Fruit fly (Drosophila melanogaster) whole organism, embryonic: ENCODE measurements around the gene Rab40.

Experiments
- BtbVII ChIP-seq: fragments of 200-800 bp; sonication (Bioruptor generic); optimal IDR thresholded peaks from 3 replicates; lab custom pipeline; 2017; ENCODE audit warnings: missing biosample characterization, mild to moderate bottlenecking, missing genetic modification characterization
- CG10274 ChIP-seq: fragments of 200-800 bp; sonication (Bioruptor generic); optimal IDR thresholded peaks from 3 replicates; lab custom pipeline; 2017; ENCODE audit warnings: missing biosample characterization, mild to moderate bottlenecking, missing genetic modification characterization
- CG11398 ChIP-seq: fragments of 200-800 bp; sonication (Bioruptor generic); optimal IDR thresholded peaks from 2 replicates; lab custom pipeline; 2016; ENCODE audit warnings: missing biosample characterization, missing genetic modification characterization
- CG11456 ChIP-seq: fragments of 200-800 bp; sonication (Bioruptor generic); IDR thresholded peaks from 3 replicates; pipeline ENCODE4 v1.3.6; 2022; ENCODE audit warnings: missing biosample characterization, missing genetic modification characterization
- CG12071 ChIP-seq: fragments of 200-800 bp; sonication (Bioruptor generic); optimal IDR thresholded peaks from 3 replicates; lab custom pipeline; 2018; ENCODE audit warnings: missing biosample characterization, mild to moderate bottlenecking, missing genetic modification characterization
- CG12104 ChIP-seq: fragments of 200-800 bp; sonication (Bioruptor generic); optimal IDR thresholded peaks from 3 replicates; lab custom pipeline; 2016; ENCODE audit warnings: missing biosample characterization, missing genetic modification characterization
- CG12155 ChIP-seq: fragments of 200-800 bp; sonication (Bioruptor generic); optimal IDR thresholded peaks from 3 replicates; lab custom pipeline; 2016; ENCODE audit warnings: missing biosample characterization, missing genetic modification characterization
- CG13894 ChIP-seq: fragments of 200-800 bp; sonication (Bioruptor generic); optimal IDR thresholded peaks from 3 replicates; lab custom pipeline; 2018; ENCODE audit warnings: missing biosample characterization, mild to moderate bottlenecking, missing genetic modification characterization, moderate library complexity
- CG1529 ChIP-seq: fragments of 200-800 bp; sonication (Bioruptor generic); optimal IDR thresholded peaks from 3 replicates; lab custom pipeline; 2018; ENCODE audit warnings: missing biosample characterization, missing genetic modification characterization
- CG15479 ChIP-seq: fragments of 200-800 bp; sonication (Bioruptor generic); optimal IDR thresholded peaks from 3 replicates; lab custom pipeline; 2019; ENCODE audit warnings: missing biosample characterization, mild to moderate bottlenecking, missing genetic modification characterization, moderate library complexity
- CG1603 ChIP-seq: fragments of 200-800 bp; sonication (Bioruptor generic); optimal IDR thresholded peaks from 2 replicates; lab custom pipeline; 2019; ENCODE audit warnings: missing biosample characterization, mild to moderate bottlenecking, missing genetic modification characterization, moderate library complexity
- CG16813 ChIP-seq: fragments of 200-800 bp; sonication (Bioruptor generic); IDR thresholded peaks from 3 replicates; pipeline ENCODE4 v1.3.6; 2022; ENCODE audit warnings: missing biosample characterization, missing genetic modification characterization; ENCODE audit not compliant: partially characterized antibody
- CG2199 ChIP-seq: fragments of 200-800 bp; sonication (Bioruptor generic); IDR thresholded peaks from 3 replicates; pipeline ENCODE4 v1.3.6; 2022; ENCODE audit warnings: missing biosample characterization, missing genetic modification characterization
- CG30431 ChIP-seq: fragments of 200-800 bp; sonication (Bioruptor generic); optimal IDR thresholded peaks from 2 replicates; lab custom pipeline; 2017; ENCODE audit warnings: missing biosample characterization, missing genetic modification characterization
- CG31224 ChIP-seq: fragments of 200-800 bp; sonication (Bioruptor generic); IDR thresholded peaks from 2 replicates; pipeline ENCODE4 v1.3.6; 2022; ENCODE audit warnings: missing biosample characterization, missing genetic modification characterization
- CG3281 ChIP-seq: fragments of 200-800 bp; sonication (Bioruptor generic); optimal IDR thresholded peaks from 3 replicates; lab custom pipeline; 2017; ENCODE audit warnings: missing biosample characterization, mild to moderate bottlenecking, missing genetic modification characterization
- CG5953 ChIP-seq: fragments of 200-800 bp; sonication (Bioruptor generic); IDR thresholded peaks from 2 replicates; pipeline ENCODE4 v1.3.6; 2022; ENCODE audit warnings: missing biosample characterization, missing genetic modification characterization
- CG6175 ChIP-seq: fragments of 200-800 bp; sonication (Bioruptor generic); IDR thresholded peaks from 3 replicates; pipeline ENCODE4 v1.3.6; 2022; ENCODE audit warnings: missing biosample characterization, missing genetic modification characterization
- CG6683 ChIP-seq: fragments of 200-800 bp; sonication (Bioruptor generic); optimal IDR thresholded peaks from 2 replicates; lab custom pipeline; 2017; ENCODE audit warnings: missing biosample characterization, mild to moderate bottlenecking, missing genetic modification characterization, missing genetic modification reagents
- CG6854 ChIP-seq: fragments of 200-800 bp; sonication (Bioruptor generic); optimal IDR thresholded peaks from 3 replicates; lab custom pipeline; 2017; ENCODE audit warnings: missing biosample characterization, mild to moderate bottlenecking, missing genetic modification characterization
- CG7839 ChIP-seq: fragments of 200-800 bp; sonication (Bioruptor generic); optimal IDR thresholded peaks from 3 replicates; lab custom pipeline; 2018; ENCODE audit warnings: missing biosample characterization, mild to moderate bottlenecking, missing genetic modification characterization, moderate library complexity
- Doc3 ChIP-seq: fragments of 200-800 bp; sonication (Bioruptor generic); IDR thresholded peaks from 3 replicates; pipeline ENCODE4 v1.3.6; 2022; ENCODE audit warnings: missing biosample characterization, missing genetic modification characterization; ENCODE audit not compliant: partially characterized antibody
- HHEX ChIP-seq: fragments of 200-800 bp; sonication (Bioruptor generic); optimal IDR thresholded peaks from 3 replicates; lab custom pipeline; 2017; ENCODE audit warnings: missing biosample characterization, mild to moderate bottlenecking, missing genetic modification characterization, missing genetic modification reagents
- Hmr ChIP-seq: fragments of 200-800 bp; sonication (Bioruptor generic); optimal IDR thresholded peaks from 3 replicates; lab custom pipeline; 2017; ENCODE audit warnings: mild to moderate bottlenecking, missing biosample characterization, missing genetic modification reagents, missing genetic modification characterization
- Mes4 ChIP-seq: fragments of 200-800 bp; sonication (Bioruptor generic); optimal IDR thresholded peaks from 2 replicates; lab custom pipeline; 2016; ENCODE audit warnings: missing biosample characterization, missing genetic modification characterization
- Rx ChIP-seq: fragments of 200-800 bp; sonication (Bioruptor generic); IDR thresholded peaks from 2 replicates; pipeline ENCODE4 v1.3.6; 2022; ENCODE audit warnings: missing biosample characterization, missing genetic modification characterization
- Tbp ChIP-seq: fragments of >200 bp; optimal IDR thresholded peaks from 2 replicates; lab custom pipeline; 2018; ENCODE audit warnings: missing biosample characterization, missing genetic modification characterization
- amos ChIP-seq: fragments of 200-800 bp; sonication (Bioruptor generic); IDR thresholded peaks from 2 replicates; pipeline ENCODE4 v1.3.6; 2022; ENCODE audit warnings: missing biosample characterization, missing genetic modification characterization; ENCODE audit not compliant: partially characterized antibody
- cad ChIP-seq: fragments of >200 bp; optimal IDR thresholded peaks from 2 replicates; lab custom pipeline; 2017; ENCODE audit warnings: missing biosample characterization, missing genetic modification characterization
- chif ChIP-seq, 2 experiments: fragments of 200-800 bp; sonication (Bioruptor generic); optimal IDR thresholded peaks; 3 replicates each; lab custom pipeline; 2016; ENCODE audit warnings: missing biosample characterization in 2 of 2, missing genetic modification characterization in 2 of 2
- dan ChIP-seq: fragments of 200-800 bp; sonication (Bioruptor generic); IDR thresholded peaks from 2 replicates; pipeline ENCODE4 v1.3.6; 2022; ENCODE audit warnings: missing biosample characterization, missing genetic modification characterization
- dati ChIP-seq: fragments of 200-800 bp; sonication (Bioruptor generic); IDR thresholded peaks from 2 replicates; pipeline ENCODE4 v1.3.6; 2022; ENCODE audit warnings: missing biosample characterization, missing genetic modification characterization
- en ChIP-seq: fragments of 200-800 bp; sonication (Bioruptor generic); optimal IDR thresholded peaks from 2 replicates; lab custom pipeline; 2016; ENCODE audit warnings: missing biosample characterization, missing genetic modification characterization
- esg ChIP-seq: fragments of 200-800 bp; sonication (Bioruptor generic); conservative IDR thresholded peaks from 2 replicates; pipeline ENCODE4 v1.3.6; 2022; ENCODE audit warnings: missing biosample characterization, missing genetic modification characterization
- ewg ChIP-seq: fragments of 200-800 bp; sonication (Bioruptor generic); optimal IDR thresholded peaks from 3 replicates; lab custom pipeline; 2017; ENCODE audit warnings: mild to moderate bottlenecking, missing biosample characterization, missing genetic modification reagents, missing genetic modification characterization
- eyg ChIP-seq: fragments of 200-800 bp; sonication (Bioruptor generic); optimal IDR thresholded peaks from 3 replicates; lab custom pipeline; 2016; ENCODE audit warnings: missing biosample characterization, missing genetic modification characterization
- ftz-f1 ChIP-seq: fragments of 200-800 bp; sonication (Bioruptor generic); optimal IDR thresholded peaks from 2 replicates; lab custom pipeline; 2016; ENCODE audit warnings: missing biosample characterization, missing genetic modification characterization
- hkb ChIP-seq, 2 experiments: fragments of 200-800 bp in 1 of 2; fragments of >200 bp in 1 of 2; sonication (Bioruptor generic) in 1 of 2; IDR thresholded peaks in 1 of 2; optimal IDR thresholded peaks in 1 of 2; 2 replicates each; pipeline versions ENCODE4 v1.3.6 to Lab custom; 2017 to 2022; ENCODE audit warnings: missing biosample characterization in 1 of 2, missing genetic modification characterization in 1 of 2
- jumu ChIP-seq: fragments of 200-800 bp; sonication (Bioruptor generic); optimal IDR thresholded peaks from 3 replicates; lab custom pipeline; 2016; ENCODE audit warnings: missing biosample characterization, missing genetic modification characterization
- lmd ChIP-seq: fragments of 200-800 bp; sonication (Bioruptor generic); IDR thresholded peaks from 2 replicates; pipeline ENCODE4 v1.3.6; 2022; ENCODE audit warnings: missing biosample characterization, missing genetic modification characterization
- odd ChIP-seq: fragments of 200-800 bp; sonication (Bioruptor generic); optimal IDR thresholded peaks from 2 replicates; lab custom pipeline; 2017; ENCODE audit warnings: missing biosample characterization, mild to moderate bottlenecking, missing genetic modification characterization
- onecut ChIP-seq: fragments of 200-800 bp; sonication (Bioruptor generic); IDR thresholded peaks from 2 replicates; pipeline ENCODE4 v1.3.6; 2022; ENCODE audit warnings: missing biosample characterization, missing genetic modification characterization
- phol ChIP-seq: fragments of 200-800 bp; sonication (Bioruptor generic); optimal IDR thresholded peaks from 3 replicates; lab custom pipeline; 2018; ENCODE audit warnings: missing biosample characterization, mild to moderate bottlenecking, missing genetic modification characterization, moderate library complexity
- pum ChIP-seq: fragments of 200-800 bp; sonication (Bioruptor generic); optimal IDR thresholded peaks from 2 replicates; lab custom pipeline; 2016; ENCODE audit warnings: missing biosample characterization, missing genetic modification characterization
- pzg ChIP-seq: fragments of 200-800 bp; sonication (Bioruptor generic); optimal IDR thresholded peaks from 3 replicates; lab custom pipeline; 2018; ENCODE audit warnings: missing biosample characterization, mild to moderate bottlenecking, missing genetic modification characterization, moderate library complexity
- salm ChIP-seq: fragments of 200-800 bp; sonication (Bioruptor generic); optimal IDR thresholded peaks from 2 replicates; lab custom pipeline; 2018; ENCODE audit warnings: missing biosample characterization, mild to moderate bottlenecking, missing genetic modification characterization
- sc ChIP-seq, 3 experiments: fragments of >200 bp in 2 of 3; fragments of 200-800 bp in 1 of 3; sonication (Bioruptor generic) in 1 of 3; optimal IDR thresholded peaks; 2 replicates in 2 of 3; 3 replicates in 1 of 3; lab custom pipeline; 2017; ENCODE audit warnings: mild to moderate bottlenecking in 1 of 3, missing biosample characterization in 1 of 3, missing genetic modification characterization in 1 of 3, missing genetic modification reagents in 1 of 3
- sens ChIP-seq: fragments of 200-800 bp; sonication (Bioruptor generic); peaks from one replicate; lab custom pipeline; 2016; ENCODE audit warnings: missing biosample characterization, missing genetic modification characterization
- shn ChIP-seq: fragments of 200-800 bp; sonication (Bioruptor generic); optimal IDR thresholded peaks from 3 replicates; lab custom pipeline; 2016; ENCODE audit warnings: missing biosample characterization, missing genetic modification characterization
- slbo ChIP-seq: fragments of 200-800 bp; sonication (Bioruptor generic); IDR thresholded peaks from 2 replicates; pipeline ENCODE4 v1.3.6; 2022; ENCODE audit warnings: missing biosample characterization, missing genetic modification characterization
- wdn ChIP-seq: fragments of 200-800 bp; sonication (Bioruptor generic); IDR thresholded peaks from 2 replicates; pipeline ENCODE4 v1.3.6; 2022; ENCODE audit warnings: missing biosample characterization, missing genetic modification characterization
- yki ChIP-seq: fragments of >200 bp; optimal IDR thresholded peaks from 3 replicates; lab custom pipeline; 2018

Gene Rab40

dm6 chrX:12496930-12497329 lies 34.0 kb upstream of the Rab40 start, which contains the start of gene mdu (continued):
- TF ChIP-seq Mes4 = no peak
- TF ChIP-seq dati (GFP tag; lab: Robert Waterston, UW) = no peak
- no peak for TF ChIP-seq CG12104 (GFP tag; lab: Kevin White, UChicago)
- no peak for TF ChIP-seq eyg
- peak; percentile 50 for TF ChIP-seq sens (GFP tag; lab: Kevin White, UChicago)
- no peak for TF ChIP-seq ewg
- peak; percentile 72 for TF ChIP-seq slbo (GFP tag; lab: Robert Waterston, UW)
- no peak for TF ChIP-seq wdn (GFP tag; lab: Robert Waterston, UW)
- no peak for TF ChIP-seq CG15479
- TF ChIP-seq CG13894 = no peak
- TF ChIP-seq Tbp = no peak
- no peak for TF ChIP-seq ftz-f1 (GFP tag; lab: Kevin White, UChicago)
- TF ChIP-seq CG1529 (GFP tag; lab: Kevin White, UChicago) = no peak
- TF ChIP-seq dan (GFP tag; lab: Robert Waterston, UW) = no peak
- no peak for TF ChIP-seq CG6854
- TF ChIP-seq cad = no peak
- TF ChIP-seq chif (GFP tag; optimal IDR thresholded peaks at IDR 0.05; lab: Kevin White, UChicago) = no peak
- TF ChIP-seq shn (GFP tag; lab: Kevin White, UChicago) = no peak
- no peak for TF ChIP-seq CG11398 (GFP tag; lab: Kevin White, UChicago)
- no peak for TF ChIP-seq en (GFP tag; lab: Kevin White, UChicago)
- TF ChIP-seq CG31224 (GFP tag; lab: Robert Waterston, UW) = no peak
- TF ChIP-seq CG6175 (GFP tag; lab: Robert Waterston, UW) = no peak
- TF ChIP-seq esg = no peak
- TF ChIP-seq sc (optimal IDR thresholded peaks at IDR 0.05; lab: Kevin White, UChicago) = no peak
- no peak for TF ChIP-seq sc (GFP tag; optimal IDR thresholded peaks at IDR 0.05; lab: Kevin White, UChicago)
- no peak for TF ChIP-seq onecut (GFP tag; lab: Robert Waterston, UW)
- TF ChIP-seq Hmr (GFP tag; lab: Kevin White, UChicago) = peak; percentile 15
- no peak for TF ChIP-seq yki
- TF ChIP-seq Doc3 (GFP tag; lab: Robert Waterston, UW) = no peak
- no peak for TF ChIP-seq jumu (GFP tag; lab: Kevin White, UChicago)
- no peak for TF ChIP-seq HHEX
- TF ChIP-seq salm = no peak
- no peak for TF ChIP-seq CG3281 (GFP tag; lab: Kevin White, UChicago)
- peak; percentile 29 for TF ChIP-seq pzg
- no peak for TF ChIP-seq CG6683 (GFP tag; lab: Kevin White, UChicago)
- no peak for TF ChIP-seq Rx (GFP tag; lab: Robert Waterston, UW)
- no peak for TF ChIP-seq BtbVII (GFP tag; lab: Kevin White, UChicago)
- no peak for TF ChIP-seq pum (GFP tag; lab: Kevin White, UChicago)
- peak; percentile 41; the same call in 1 of the 2 replicates for TF ChIP-seq lmd (GFP tag; lab: Robert Waterston, UW)
- TF ChIP-seq CG16813 = 0 out of 3 replicates have a peak, but pooled peaks have one; percentile 30
- no peak; the same call in 1 of the 2 replicates for TF ChIP-seq amos (GFP tag; lab: Robert Waterston, UW)
- TF ChIP-seq CG12155 = no peak
- no peak for TF ChIP-seq CG5953 (GFP tag; lab: Robert Waterston, UW)
- peak; percentile 47 for TF ChIP-seq phol (tag; lab: Kevin White, UChicago)
- TF ChIP-seq CG12071 = no peak
- TF ChIP-seq hkb (optimal IDR thresholded peaks at IDR 0.05; lab: Kevin White, UChicago) = no peak
- no peak for TF ChIP-seq hkb (GFP tag; IDR thresholded peaks at IDR 0.05; lab: Robert Waterston, UW)
- TF ChIP-seq CG11456 (GFP tag; lab: Robert Waterston, UW) = no peak; the same call in 2 of the 3 replicates
- TF ChIP-seq CG1603 = no peak
- no peak for TF ChIP-seq CG2199 (GFP tag; lab: Robert Waterston, UW)
- no peak for TF ChIP-seq odd
- TF ChIP-seq CG30431 = no peak
- TF ChIP-seq CG10274 (GFP tag; lab: Kevin White, UChicago) = no peak
- TF ChIP-seq CG7839 (tag; lab: Kevin White, UChicago) = peak; percentile 46
